Worm (Caenorhabditis elegans) whole organism, young adult: Measurements from ENCODE around the gene ttll-5.
A peak's percentile ranks its signal among the peaks of the same experiment; 100 is the strongest.

ENCODE experiments used
- B0019.2 ChIP-seq: fragments of 200-800 bp; sonication (Bioruptor generic); conservative IDR thresholded peaks from 2 replicates; pipeline ENCODE4 v1.3.6; 2022; ENCODE audit warnings: missing genetic modification reagents, missing genetic modification characterization, missing compliant biosample characterization
- B0035.1 ChIP-seq: sonication (generic microtip); optimal IDR thresholded peaks from 2 replicates; lab custom pipeline; 2016; ENCODE audit warnings: missing genetic modification characterization, mild to moderate bottlenecking, missing compliant biosample characterization, missing genotype, missing genetic modification reagents
- B0336.3 ChIP-seq: fragments of 200-800 bp; sonication (Bioruptor generic); IDR thresholded peaks from 2 replicates; pipeline ENCODE4 v1.3.6; 2022; ENCODE audit warnings: missing genetic modification characterization, missing compliant biosample characterization
- C17E4.6 ChIP-seq: fragments of 200-800 bp; sonication (Bioruptor generic); IDR thresholded peaks from 2 replicates; pipeline ENCODE4 v1.3.6; 2022; ENCODE audit warnings: missing genetic modification reagents, missing genetic modification characterization, missing compliant biosample characterization
- F23B12.7 ChIP-seq: sonication (generic microtip); optimal IDR thresholded peaks from 2 replicates; lab custom pipeline; 2017; ENCODE audit warnings: missing genetic modification characterization, mild to moderate bottlenecking, missing compliant biosample characterization, antibody characterized with exemption, moderate library complexity; ENCODE audit not compliant: insufficient read depth
- F33H1.4 ChIP-seq: fragments of 200-800 bp; sonication (Bioruptor generic); IDR thresholded peaks from 2 replicates; pipeline ENCODE4 v1.3.6; 2022; ENCODE audit warnings: missing genetic modification reagents, missing genetic modification characterization, missing compliant biosample characterization
- F39B2.1 ChIP-seq: fragments of 200-800 bp; sonication (Bioruptor generic); IDR thresholded peaks from 2 replicates; pipeline ENCODE4 v1.3.6; 2022; ENCODE audit warnings: missing genetic modification reagents, missing genetic modification characterization, missing compliant biosample characterization
- F52B5.7 ChIP-seq: sonication (generic microtip); optimal IDR thresholded peaks from 2 replicates; lab custom pipeline; 2016; ENCODE audit warnings: mild to moderate bottlenecking, missing genetic modification characterization, missing compliant biosample characterization
- F55B11.4 ChIP-seq: sonication (generic microtip); optimal IDR thresholded peaks from 2 replicates; lab custom pipeline; 2016; ENCODE audit warnings: missing compliant biosample characterization, missing genetic modification characterization, borderline replicate concordance; ENCODE audit not compliant: insufficient read depth
- K12H6.12 ChIP-seq: fragments of 200-800 bp; sonication (Bioruptor generic); optimal IDR thresholded peaks from 2 replicates; lab custom pipeline; 2018; ENCODE audit warnings: mild to moderate bottlenecking, missing genetic modification characterization, missing compliant biosample characterization
- T26A5.8 ChIP-seq: sonication (generic microtip); optimal IDR thresholded peaks from 2 replicates; lab custom pipeline; 2016; ENCODE audit warnings: missing genetic modification characterization, missing compliant biosample characterization
- Y67H2A.10 ChIP-seq: fragments of 200-800 bp; sonication (Bioruptor generic); conservative IDR thresholded peaks from 2 replicates; pipeline ENCODE4 v1.3.6; 2022; ENCODE audit warnings: missing genetic modification reagents, missing genetic modification characterization, missing compliant biosample characterization
- Y79H2A.3 ChIP-seq: fragments of 200-800 bp; sonication (Bioruptor generic); conservative IDR thresholded peaks from 2 replicates; pipeline ENCODE4 v1.3.6; 2022; ENCODE audit warnings: missing genetic modification reagents, missing genetic modification characterization, missing compliant biosample characterization
- atf-7 ChIP-seq: sonication (generic microtip); optimal IDR thresholded peaks from 2 replicates; lab custom pipeline; 2017; ENCODE audit warnings: mild to moderate bottlenecking, missing genetic modification characterization, missing compliant biosample characterization
- ccch-3 ChIP-seq: fragments of 200-800 bp; sonication (Bioruptor generic); optimal IDR thresholded peaks from 2 replicates; lab custom pipeline; 2018; ENCODE audit warnings: mild to moderate bottlenecking, missing genetic modification characterization, missing compliant biosample characterization
- ceh-40 ChIP-seq: fragments of 200-800 bp; sonication (Bioruptor generic); IDR thresholded peaks from 2 replicates; pipeline ENCODE4 v1.3.6; 2022; ENCODE audit warnings: missing genetic modification characterization, missing compliant biosample characterization
- ceh-58 ChIP-seq: fragments of 200-800 bp; sonication (Bioruptor generic); IDR thresholded peaks from 2 replicates; pipeline ENCODE4 v1.3.6; 2022; ENCODE audit warnings: missing genetic modification characterization, missing compliant biosample characterization
- ekl-4 ChIP-seq: fragments of 200-800 bp; sonication (Bioruptor generic); IDR thresholded peaks from 2 replicates; pipeline ENCODE4 v1.3.6; 2022; ENCODE audit warnings: missing genetic modification reagents, missing genetic modification characterization, missing compliant biosample characterization
- fkh-3 ChIP-seq: sonication (generic microtip); optimal IDR thresholded peaks from 2 replicates; lab custom pipeline; 2016; ENCODE audit warnings: mild to moderate bottlenecking, missing genetic modification characterization, missing compliant biosample characterization
- hlh-26 ChIP-seq: fragments of 200-800 bp; sonication (Bioruptor generic); conservative IDR thresholded peaks from 2 replicates; pipeline ENCODE4 v1.3.6; 2022; ENCODE audit warnings: missing genetic modification reagents, missing genetic modification characterization, missing compliant biosample characterization
- hmg-1.2 ChIP-seq: fragments of 200-800 bp; sonication (Bioruptor generic); IDR thresholded peaks from 2 replicates; pipeline ENCODE4 v1.3.6; 2022; ENCODE audit warnings: missing genetic modification reagents, missing genetic modification characterization, missing compliant biosample characterization
- hrde-1 ChIP-seq: sonication (generic microtip); optimal IDR thresholded peaks from 2 replicates; lab custom pipeline; 2016; ENCODE audit warnings: missing genetic modification characterization, mild to moderate bottlenecking, missing compliant biosample characterization, moderate library complexity, missing genotype, missing genetic modification reagents, borderline replicate concordance
- hsf-1 ChIP-seq: fragments of 200-800 bp; sonication (Bioruptor generic); IDR thresholded peaks from 2 replicates; pipeline ENCODE4 v1.3.6; 2022; ENCODE audit warnings: missing genetic modification reagents, missing genetic modification characterization, missing compliant biosample characterization
- lag-1 ChIP-seq: fragments of 200-800 bp; sonication (Bioruptor generic); IDR thresholded peaks from 2 replicates; pipeline ENCODE4 v1.3.6; 2022; ENCODE audit warnings: missing genetic modification reagents, missing genetic modification characterization, missing compliant biosample characterization
- let-526 ChIP-seq: fragments of 200-800 bp; sonication (Bioruptor generic); IDR thresholded peaks from 2 replicates; pipeline ENCODE4 v1.3.6; 2022; ENCODE audit warnings: missing genetic modification reagents, missing genetic modification characterization, missing compliant biosample characterization
- let-607 ChIP-seq, 2 experiments: fragments of 200-800 bp in 1 of 2; sonication (Bioruptor generic) in 1 of 2; sonication (generic microtip) in 1 of 2; optimal IDR thresholded peaks; 2 replicates each; lab custom pipeline; 2016 to 2018; ENCODE audit warnings: mild to moderate bottlenecking in 2 of 2, missing compliant biosample characterization in 2 of 2, missing genetic modification characterization in 2 of 2, moderate library complexity in 2 of 2, missing genotype in 1 of 2
- lin-54 ChIP-seq: fragments of 200-800 bp; sonication (Bioruptor generic); optimal IDR thresholded peaks from 2 replicates; lab custom pipeline; 2018; ENCODE audit warnings: mild to moderate bottlenecking, missing genetic modification characterization, missing compliant biosample characterization
- mcd-1 ChIP-seq: fragments of 200-800 bp; sonication (Bioruptor generic); IDR thresholded peaks from 2 replicates; pipeline ENCODE4 v1.3.6; 2022; ENCODE audit warnings: missing genetic modification reagents, missing genetic modification characterization, missing compliant biosample characterization
- nhr-120 ChIP-seq: fragments of 200-800 bp; sonication (Bioruptor generic); IDR thresholded peaks from 2 replicates; pipeline ENCODE4 v1.3.6; 2022; ENCODE audit warnings: missing genetic modification characterization, missing compliant biosample characterization
- nhr-80 ChIP-seq: sonication (generic microtip); optimal IDR thresholded peaks from 2 replicates; lab custom pipeline; 2016; ENCODE audit warnings: missing genetic modification characterization, missing compliant biosample characterization
- nhr-90 ChIP-seq: sonication (generic microtip); optimal IDR thresholded peaks from 2 replicates; lab custom pipeline; 2016; ENCODE audit warnings: missing genotype, mild to moderate bottlenecking, missing genetic modification characterization, missing compliant biosample characterization
- rec-8 ChIP-seq, 2 experiments: sonication (generic microtip); optimal IDR thresholded peaks; 2 replicates each; lab custom pipeline; 2016; ENCODE audit warnings: mild to moderate bottlenecking in 2 of 2, missing genetic modification characterization in 2 of 2, missing genetic modification reagents in 2 of 2, missing genotype in 2 of 2, missing biosample characterization in 1 of 2, missing compliant biosample characterization in 1 of 2, moderate library complexity in 1 of 2
- rpc-1 ChIP-seq, 2 experiments: fragments of 150-350 bp in 1 of 2; sonication (generic microtip) in 1 of 2; optimal IDR thresholded peaks; 2 replicates each; lab custom pipeline; 2014 to 2018; ENCODE audit warnings: missing biosample characterization in 1 of 2, missing genetic modification characterization in 1 of 2, missing genetic modification reagents in 1 of 2, missing genotype in 1 of 2
- snpc-1.3 ChIP-seq: sonication (generic microtip); optimal IDR thresholded peaks from 2 replicates; lab custom pipeline; 2017; ENCODE audit warnings: missing genetic modification characterization, mild to moderate bottlenecking, missing compliant biosample characterization, antibody characterized with exemption, moderate library complexity, missing genotype, missing genetic modification reagents; ENCODE audit not compliant: insufficient read depth
- zim-3 ChIP-seq: sonication (generic microtip); optimal IDR thresholded peaks from 2 replicates; lab custom pipeline; 2017; ENCODE audit warnings: mild to moderate bottlenecking, missing genetic modification characterization, moderate library complexity, missing compliant biosample characterization
- ztf-6 ChIP-seq: fragments of 200-800 bp; sonication (Bioruptor generic); IDR thresholded peaks from 2 replicates; pipeline ENCODE4 v1.3.6; 2022; ENCODE audit warnings: missing genetic modification reagents, missing genetic modification characterization, missing compliant biosample characterization

ttll-5 gene

ce11 chrV:11514677-11515076 lies 5.8 kb downstream of the ttll-5 start, which contains the start of gene C55A6.6:
Gene C55A6.6, minus strand, starts transcription at chrV:11514737.
- TF ChIP-seq let-607 (tag; optimal IDR thresholded peaks at IDR 0.05; lab: Kevin White, UChicago) (no peak), zim-3 (tag; lab: Kevin White, UChicago) (no peak), Y79H2A.3 (GFP tag; lab: Robert Waterston, UW) (no peak), nhr-120 (GFP tag; lab: Robert Waterston, UW) (no peak), K12H6.12 (tag; lab: Kevin White, UChicago) (no peak), lin-54 (GFP tag; lab: Kevin White, UChicago) (no peak), rpc-1 (optimal IDR thresholded peaks at IDR 0.05; lab: Kevin White, UChicago) (no peak), rpc-1 (tag; optimal IDR thresholded peaks at IDR 0.05; lab: Kevin White, UChicago) (no peak), Y67H2A.10 (GFP tag; lab: Robert Waterston, UW) (no peak), hsf-1 (GFP tag; lab: Robert Waterston, UW) (no peak), F52B5.7 (no peak), rec-8 (tag; optimal IDR thresholded peaks at IDR 0.05; lab: Kevin White, UChicago) (no peak), F55B11.4 (tag; lab: Kevin White, UChicago) (no peak), let-526 (GFP tag; lab: Robert Waterston, UW) (no peak), nhr-90 (tag; lab: Kevin White, UChicago) (no peak), hlh-26 (GFP tag; lab: Robert Waterston, UW) (no peak), B0019.2 (GFP tag; lab: Robert Waterston, UW) (no peak), snpc-1.3 (tag; lab: Kevin White, UChicago) (no peak), ceh-40 (GFP tag; lab: Robert Waterston, UW) (no peak)
- TF ChIP-seq, all 124 proteins: peak for 0

- TF ChIP-seq lag-1, result 0 out of 2 replicates have a peak, but pooled peaks have one; percentile 27
- TF ChIP-seq F23B12.7 (tag; lab: Kevin White, UChicago), result no peak
These were observed 6.3 kb downstream of the ttll-5 start for ce11 chrV:11515145-11515544.

DNA sequence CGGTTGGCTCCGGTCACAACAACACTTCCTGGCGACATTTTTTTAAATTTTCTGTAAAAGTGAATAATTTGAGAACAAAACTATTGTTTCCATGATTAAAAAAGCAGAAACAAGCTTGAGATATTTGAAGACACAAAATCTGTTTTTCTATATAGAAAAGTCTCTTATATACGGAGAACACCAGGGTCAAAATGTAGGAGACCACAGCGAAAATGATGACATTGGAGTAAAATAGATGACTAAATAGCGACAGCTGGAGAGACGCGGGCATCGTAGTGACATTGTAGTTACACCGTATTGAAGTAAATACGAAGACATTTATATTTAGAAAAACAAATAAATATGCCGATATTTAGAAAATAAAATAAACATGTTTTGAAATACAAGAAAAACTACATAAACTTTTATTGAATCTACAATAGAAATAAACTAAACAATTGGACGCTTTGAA lies 7.3 kb downstream of the ttll-5 start, which contains the start of gene sdz-8:
sdz-8 (minus strand) TSS at position 51 of the 451 bp plus-strand sequence.
- TF ChIP-seq F39B2.1 (GFP tag; lab: Robert Waterston, UW) (no peak), ekl-4 (GFP tag; lab: Robert Waterston, UW) (no peak), F33H1.4 (GFP tag; lab: Robert Waterston, UW) (no peak), ccch-3 (GFP tag; lab: Kevin White, UChicago) (no peak), atf-7 (tag; lab: Kevin White, UChicago) (no peak), T26A5.8 (tag; lab: Kevin White, UChicago) (no peak), rec-8 (tag; optimal IDR thresholded peaks at IDR 0.05; lab: Kevin White, UChicago) (no peak), hrde-1 (no peak), ztf-6 (GFP tag; lab: Robert Waterston, UW) (no peak), mcd-1 (no peak)

DNA sequence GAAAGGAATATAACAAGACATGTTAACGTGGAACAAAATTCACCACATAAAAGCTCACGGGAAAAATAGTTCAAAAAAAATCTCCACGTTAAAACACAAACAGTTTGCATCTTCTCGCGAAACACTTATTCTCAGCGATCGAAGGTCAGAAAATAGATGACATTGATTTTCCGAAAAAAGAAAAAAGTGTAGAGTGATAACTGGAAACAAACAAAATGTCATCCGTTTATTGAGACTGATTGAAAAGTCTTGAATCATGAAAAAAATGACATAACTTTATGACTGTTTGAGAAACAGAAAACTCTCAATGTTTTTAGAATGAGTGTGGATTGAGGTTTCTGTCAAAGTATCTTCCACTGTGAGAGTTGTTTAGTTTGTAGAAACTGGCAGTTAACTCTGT lies 8.9 kb downstream of the ttll-5 start, which contains the start of gene C55A6.4:
C55A6.4 (minus strand) TSS at position 101 of the 400 bp plus-strand sequence.
- TF ChIP-seq B0035.1 (tag; lab: Kevin White, UChicago), result no peak
- no peak for TF ChIP-seq C17E4.6
- no peak for TF ChIP-seq nhr-80 (tag; lab: Kevin White, UChicago)
- TF ChIP-seq fkh-3, result no peak
- no peak for TF ChIP-seq hmg-1.2 (GFP tag; lab: Robert Waterston, UW)
- no peak for TF ChIP-seq ceh-58
- TF ChIP-seq B0336.3, result no peak
